Worm (Caenorhabditis elegans): ENCODE results near the gene C33G8.2.

C33G8.2 gene

ce11 chrV:6989626-6990138 lies 19.9 kb upstream of the C33G8.2 start, which contains the start of gene nhr-140:
TSS of gene nhr-140 (minus strand) at chrV:6989676.
- TF ChIP-seq Y56A3A.18 (GFP tag; IDR thresholded peaks at IDR 0.05) (no peak), ztf-22 (GFP tag; optimal IDR thresholded peaks at IDR 0.05) (no peak), let-607 (tag; optimal IDR thresholded peaks at IDR 0.05) (no peak), ceh-58 (GFP tag; IDR thresholded peaks at IDR 0.05) (no peak), Y53G8AR.9 (GFP tag; conservative IDR thresholded peaks at IDR 0.05) (no peak), nhr-120 (GFP tag; IDR thresholded peaks at IDR 0.05) (no peak)

- TF ChIP-seq lin-35 (GFP tag; optimal IDR thresholded peaks at IDR 0.05), result no peak
- no peak for TF ChIP-seq Y53F4B.3 (GFP tag; IDR thresholded peaks at IDR 0.05)
- no peak for TF ChIP-seq lag-1 (GFP tag; IDR thresholded peaks at IDR 0.05)
- no peak for TF ChIP-seq nfyb-1 (GFP tag; IDR thresholded peaks at IDR 0.05)
- no peak for TF ChIP-seq madf-3 (GFP tag; IDR thresholded peaks at IDR 0.05)
- TF ChIP-seq B0019.2 (GFP tag; conservative IDR thresholded peaks at IDR 0.05), result no peak
- no peak for TF ChIP-seq egrh-3 (GFP tag; IDR thresholded peaks at IDR 0.05)
- no peak for TF ChIP-seq unc-62 (GFP tag; optimal IDR thresholded peaks at IDR 0.05)
- TF ChIP-seq B0261.1 (tag; optimal IDR thresholded peaks at IDR 0.05), result no peak
- no peak for TF ChIP-seq ceh-40 (GFP tag; IDR thresholded peaks at IDR 0.05)
- no peak for TF ChIP-seq Y56A3A.18 (GFP tag; IDR thresholded peaks at IDR 0.05)
- TF ChIP-seq nhr-179 (tag; optimal IDR thresholded peaks at IDR 0.05), result no peak
- no peak for TF ChIP-seq lsy-27 (tag; optimal IDR thresholded peaks at IDR 0.05; ENCODE audit: borderline replicate concordance, insufficient read depth)
- no peak for TF ChIP-seq repo-1 (tag; optimal IDR thresholded peaks at IDR 0.05)
- TF ChIP-seq snpc-1.3 (tag; optimal IDR thresholded peaks at IDR 0.05; ENCODE audit: insufficient read depth), result no peak
Measured at ce11 chrV:6991771-6992170, 17.8 kb upstream of the C33G8.2 start, which contains the start of gene nhr-162. TSS of gene nhr-162 (minus strand) at chrV:6991871.

ce11 chrV:6993999-6994398 lies 15.6 kb upstream of the C33G8.2 start:
- peak; percentile 69 for TF ChIP-seq somi-1 (GFP tag; optimal IDR thresholded peaks at IDR 0.05)
- TF ChIP-seq Y79H2A.3 (GFP tag; conservative IDR thresholded peaks at IDR 0.05), result no peak
- no peak for TF ChIP-seq unc-62 (GFP tag; optimal IDR thresholded peaks at IDR 0.05)
- 0 out of 2 replicates have a peak, but pooled peaks have one; percentile 46 for TF ChIP-seq nfyb-1 (GFP tag; IDR thresholded peaks at IDR 0.05)
- peak; percentile 66 for TF ChIP-seq nhr-80 (tag; optimal IDR thresholded peaks at IDR 0.05)
- no peak for TF ChIP-seq ceh-40 (GFP tag; IDR thresholded peaks at IDR 0.05)
- TF ChIP-seq snpc-1.1 (tag; optimal IDR thresholded peaks at IDR 0.05; ENCODE audit: insufficient read depth), result no peak
- TF ChIP-seq sdz-38 (tag; optimal IDR thresholded peaks at IDR 0.05), result no peak
- no peak for TF ChIP-seq ztf-3 (GFP tag; optimal IDR thresholded peaks at IDR 0.05)
- TF ChIP-seq tbx-9 (tag; optimal IDR thresholded peaks at IDR 0.05; ENCODE audit: borderline replicate concordance), result no peak
- peak; percentile 52 for TF ChIP-seq ztf-26 (tag; optimal IDR thresholded peaks at IDR 0.05)
- no peak for TF ChIP-seq cebp-1 (GFP tag; IDR thresholded peaks at IDR 0.05)
- peak; percentile 41 for TF ChIP-seq cebp-1 (tag; optimal IDR thresholded peaks at IDR 0.05)
- TF ChIP-seq K11D2.4 (GFP tag; IDR thresholded peaks at IDR 0.05), result no peak
- peak; percentile 68 for TF ChIP-seq lin-40 (tag; optimal IDR thresholded peaks at IDR 0.05)
- no peak for TF ChIP-seq K12H6.12 (tag; optimal IDR thresholded peaks at IDR 0.05)
- TF ChIP-seq die-1 (tag; optimal IDR thresholded peaks at IDR 0.05), result peak; percentile 8
- peak; percentile 58 for TF ChIP-seq atf-7 (tag; optimal IDR thresholded peaks at IDR 0.05)
- TF ChIP-seq sea-2 (GFP tag; IDR thresholded peaks at IDR 0.05), result no peak
- no peak for TF ChIP-seq snpc-3.4 (tag; optimal IDR thresholded peaks at IDR 0.05)
- TF ChIP-seq attf-5 (GFP tag; optimal IDR thresholded peaks at IDR 0.05), result peak; percentile 22
- TF ChIP-seq nhr-179 (tag; optimal IDR thresholded peaks at IDR 0.05), result no peak
- TF ChIP-seq hmg-1.2 (GFP tag; IDR thresholded peaks at IDR 0.05), result peak; percentile 44; the same call in 1 of the 2 replicates

Data from whole organism, young adult.